Worm (Caenorhabditis elegans): Measurements from ENCODE around the gene C34D10.1.

- TF ChIP-seq W03F9.2 (tag; optimal IDR thresholded peaks at IDR 0.05) (no peak), dao-5 (tag; optimal IDR thresholded peaks at IDR 0.05) (no peak), him-1 (tag; optimal IDR thresholded peaks at IDR 0.05) (no peak)
Observed at ce11 chrX:8027509-8027908, 1.8 kb upstream of the C34D10.1 start.
